Worm (Caenorhabditis elegans): ENCODE data around the gene lido-9.

- TF ChIP-seq ztf-4 (tag; optimal IDR thresholded peaks at IDR 0.05) = no peak
- no peak for TF ChIP-seq fos-1 (tag; optimal IDR thresholded peaks at IDR 0.05)
- TF ChIP-seq zag-1 (tag; optimal IDR thresholded peaks at IDR 0.05) = no peak
- no peak for TF ChIP-seq ztf-11 (tag; optimal IDR thresholded peaks at IDR 0.05)
- no peak for TF ChIP-seq unc-62 (GFP tag; optimal IDR thresholded peaks at IDR 0.05)
- TF ChIP-seq nhr-25 (tag; optimal IDR thresholded peaks at IDR 0.05) = no peak
- no peak for TF ChIP-seq egl-5 (tag; optimal IDR thresholded peaks at IDR 0.05)
- TF ChIP-seq lin-15B (tag; optimal IDR thresholded peaks at IDR 0.05) = peak; percentile 58
- no peak for TF ChIP-seq elt-3 (tag; optimal IDR thresholded peaks at IDR 0.05)
- no peak for TF ChIP-seq snpc-4 (tag; optimal IDR thresholded peaks at IDR 0.05)
- peak; percentile 68 for TF ChIP-seq lin-39 (tag; optimal IDR thresholded peaks at IDR 0.05)
- TF ChIP-seq unc-39 (tag; optimal IDR thresholded peaks at IDR 0.05) = no peak
- TF ChIP-seq ZK546.5 (tag; optimal IDR thresholded peaks at IDR 0.05) = no peak
- no peak for TF ChIP-seq ama-1 (optimal IDR thresholded peaks at IDR 0.05)
Measured at ce11 chrII:2987854-2988350, 12.7 kb upstream of the lido-9 start, which contains the start of gene lido-7.

Measured in whole organism, L3 larva.